Worm (Caenorhabditis elegans) whole organism, young adult: Measurements from ENCODE around the gene Y54G2A.13.

ENCODE experiments used
- B0035.1 ChIP-seq: sonication (generic microtip); optimal IDR thresholded peaks from 2 replicates; lab custom pipeline; 2016; ENCODE audit warnings: missing genetic modification characterization, mild to moderate bottlenecking, missing compliant biosample characterization, missing genotype, missing genetic modification reagents
- F55B11.4 ChIP-seq: sonication (generic microtip); optimal IDR thresholded peaks from 2 replicates; lab custom pipeline; 2016; ENCODE audit warnings: missing compliant biosample characterization, missing genetic modification characterization, borderline replicate concordance; ENCODE audit not compliant: insufficient read depth
- ama-1 ChIP-seq, 3 experiments: fragments of 150-350 bp in 1 of 3; sonication (generic microtip) in 2 of 3; optimal IDR thresholded peaks; 2 replicates each; lab custom pipeline; 2014 to 2018; ENCODE audit warnings: missing biosample characterization in 2 of 3, missing genetic modification characterization in 2 of 3, missing genetic modification reagents in 2 of 3
- egl-44 ChIP-seq: fragments of 200-800 bp; sonication (Bioruptor generic); IDR thresholded peaks from 2 replicates; pipeline ENCODE4 v1.3.6; 2022; ENCODE audit warnings: missing genetic modification reagents, missing genetic modification characterization, missing compliant biosample characterization
- ets-4 ChIP-seq: fragments of 200-800 bp; sonication (Bioruptor generic); optimal IDR thresholded peaks from 2 replicates; lab custom pipeline; 2018; ENCODE audit warnings: mild to moderate bottlenecking, missing genetic modification characterization, missing compliant biosample characterization
- nfya-2 ChIP-seq: fragments of 200-800 bp; sonication (Bioruptor generic); IDR thresholded peaks from 2 replicates; pipeline ENCODE4 v1.3.6; 2022; ENCODE audit warnings: missing genetic modification reagents, missing genetic modification characterization, missing compliant biosample characterization
- snpc-4 ChIP-seq, 5 experiments: fragments of 150-350 bp in 1 of 5; sonication (generic microtip) in 4 of 5; optimal IDR thresholded peaks; 2 replicates each; lab custom pipeline; 2014 to 2018; ENCODE audit warnings: missing genetic modification characterization in 5 of 5, missing biosample characterization in 3 of 5, antibody characterized with exemption in 2 of 5, mild to moderate bottlenecking in 2 of 5, missing compliant biosample characterization in 2 of 5, missing genotype in 2 of 5, moderate library complexity in 2 of 5, missing genetic modification reagents in 1 of 5
- ztf-28 ChIP-seq: fragments of 200-800 bp; sonication (Bioruptor generic); IDR thresholded peaks from 2 replicates; pipeline ENCODE4 v1.3.6; 2022; ENCODE audit warnings: missing genetic modification reagents, missing genetic modification characterization, missing compliant biosample characterization
- ztf-3 ChIP-seq: fragments of 200-800 bp; sonication (Bioruptor generic); optimal IDR thresholded peaks from 2 replicates; lab custom pipeline; 2018; ENCODE audit warnings: mild to moderate bottlenecking, missing genetic modification characterization, missing compliant biosample characterization

- TF ChIP-seq snpc-4 (GFP tag; optimal IDR thresholded peaks at IDR 0.05; lab: Kevin White, UChicago): no peak
- TF ChIP-seq snpc-4 (tag; optimal IDR thresholded peaks at IDR 0.05; lab: Kevin White, UChicago): no peak
- no peak for TF ChIP-seq nfya-2 (GFP tag; lab: Robert Waterston, UW)
- TF ChIP-seq egl-44: no peak
- TF ChIP-seq B0035.1: no peak
- no peak for TF ChIP-seq ztf-3
- TF ChIP-seq ama-1 (optimal IDR thresholded peaks at IDR 0.05; lab: Kevin White, UChicago): no peak
- no peak for TF ChIP-seq ama-1 (GFP tag; optimal IDR thresholded peaks at IDR 0.05; lab: Kevin White, UChicago)
- TF ChIP-seq ztf-28: no peak
- TF ChIP-seq ets-4 (GFP tag; lab: Kevin White, UChicago): no peak
- no peak for TF ChIP-seq F55B11.4 (tag; lab: Kevin White, UChicago)
Measured at ce11 chrIV:2853164-2853563, 33.6 kb upstream of the Y54G2A.13 start, which contains the start of gene Y54G2A.49.
